Fruit fly (Drosophila melanogaster): ENCODE data around the gene CG15646.
A peak's percentile ranks its signal among the peaks of the same experiment; 100 is the strongest.

The CG15646 gene

dm6 chrX:15648180-15648579, 22.6 kb downstream of the CG15646 start (continued):
- peak; percentile 66; the same call in 2 of the 3 replicates for TF ChIP-seq hb (GFP tag; IDR thresholded peaks at IDR 0.05; ENCODE audit: partially characterized antibody)

- no peak for TF ChIP-seq da (GFP tag; optimal IDR thresholded peaks at IDR 0.05)
- TF ChIP-seq CoRest (tag; optimal IDR thresholded peaks at IDR 0.05) = no peak
- no peak for TF ChIP-seq Lpt (GFP tag; optimal IDR thresholded peaks at IDR 0.05)
- TF ChIP-seq CG7271 (tag; optimal IDR thresholded peaks at IDR 0.05) = peak; percentile 41
- peak in 1 of 2 experiments; percentile 99 for TF ChIP-seq tll (GFP tag; optimal IDR thresholded peaks at IDR 0.05)
- no peak for TF ChIP-seq CG33213 (GFP tag; optimal IDR thresholded peaks at IDR 0.05)
- no peak for TF ChIP-seq CG14050 (GFP tag; IDR thresholded peaks at IDR 0.05)
- no peak for TF ChIP-seq trh (GFP tag; optimal IDR thresholded peaks at IDR 0.05)
- peak; percentile 18 for TF ChIP-seq zen (tag; optimal IDR thresholded peaks at IDR 0.05)
- TF ChIP-seq sr (GFP tag; IDR thresholded peaks at IDR 0.05) = no peak
- TF ChIP-seq slou (GFP tag; optimal IDR thresholded peaks at IDR 0.05) = no peak
- TF ChIP-seq CG15479 (GFP tag; optimal IDR thresholded peaks at IDR 0.05) = peak; percentile 86
- no peak for TF ChIP-seq CG1024 (GFP tag; IDR thresholded peaks at IDR 0.05)
- TF ChIP-seq CG6272 (GFP tag; IDR thresholded peaks at IDR 0.05) = no peak
- no peak for TF ChIP-seq Oli (tag; optimal IDR thresholded peaks at IDR 0.05)
- no peak for TF ChIP-seq Bteb2 (GFP tag; optimal IDR thresholded peaks at IDR 0.05)
- peak; percentile 52 for TF ChIP-seq twi (tag; optimal IDR thresholded peaks at IDR 0.05)
- peak; percentile 92 for TF ChIP-seq cad (GFP tag; optimal IDR thresholded peaks at IDR 0.05)
- no peak for TF ChIP-seq CG15269 (tag; optimal IDR thresholded peaks at IDR 0.05)
- TF ChIP-seq CG30403 (GFP tag; optimal IDR thresholded peaks at IDR 0.05) = no peak
- no peak for TF ChIP-seq crol (GFP tag; IDR thresholded peaks at IDR 0.05)
- no peak for TF ChIP-seq CG11085 (GFP tag; IDR thresholded peaks at IDR 0.05)
- no peak for TF ChIP-seq Lim3 (GFP tag; IDR thresholded peaks at IDR 0.05)
- no peak for TF ChIP-seq NfI (GFP tag; optimal IDR thresholded peaks at IDR 0.05)
- no peak for TF ChIP-seq CG15696 (tag; optimal IDR thresholded peaks at IDR 0.05)
- no peak for TF ChIP-seq D19B (GFP tag; optimal IDR thresholded peaks at IDR 0.05)
- no peak for TF ChIP-seq onecut (GFP tag; IDR thresholded peaks at IDR 0.05)
- no peak for TF ChIP-seq CG8089 (GFP tag; optimal IDR thresholded peaks at IDR 0.05)
- no peak for TF ChIP-seq emc (GFP tag; optimal IDR thresholded peaks at IDR 0.05)
- TF ChIP-seq Dip3 (GFP tag; optimal IDR thresholded peaks at IDR 0.05) = no peak
- TF ChIP-seq dati (GFP tag; IDR thresholded peaks at IDR 0.05) = no peak
- TF ChIP-seq ac (GFP tag; optimal IDR thresholded peaks at IDR 0.05) = no peak
Observed at dm6 chrX:15646792-15647191, 24.0 kb downstream of the CG15646 start.

- no peak for TF ChIP-seq dpn (GFP tag; optimal IDR thresholded peaks at IDR 0.05)
- TF ChIP-seq Scr (GFP tag; IDR thresholded peaks at IDR 0.05; ENCODE audit: partially characterized antibody) = no peak
- TF ChIP-seq CG7987 (GFP tag; optimal IDR thresholded peaks at IDR 0.05) = no peak
- no peak for TF ChIP-seq cato (GFP tag; optimal IDR thresholded peaks at IDR 0.05; ENCODE audit: borderline replicate concordance)
- no peak for TF ChIP-seq CG16779 (GFP tag; IDR thresholded peaks at IDR 0.05)
- TF ChIP-seq CG7786 (GFP tag; optimal IDR thresholded peaks at IDR 0.05) = no peak
- no peak for TF ChIP-seq Vsx1 (GFP tag; optimal IDR thresholded peaks at IDR 0.05)
- no peak for TF ChIP-seq luna (GFP tag; optimal IDR thresholded peaks at IDR 0.05)
- no peak for TF ChIP-seq lola (GFP tag; optimal IDR thresholded peaks at IDR 0.05)
- no peak for TF ChIP-seq Lpt (GFP tag; optimal IDR thresholded peaks at IDR 0.05)
- no peak for TF ChIP-seq bigmax (GFP tag; optimal IDR thresholded peaks at IDR 0.05)
- no peak for TF ChIP-seq exex (tag; optimal IDR thresholded peaks at IDR 0.05)
- no peak for TF ChIP-seq BEAF-32 (GFP tag; optimal IDR thresholded peaks at IDR 0.05)
- no peak for TF ChIP-seq vvl (GFP tag; IDR thresholded peaks at IDR 0.05)
- no peak for TF ChIP-seq sim (GFP tag; IDR thresholded peaks at IDR 0.05)
- no peak for TF ChIP-seq Med (GFP tag)
Observed at dm6 chrX:15643922-15644321, 26.9 kb downstream of the CG15646 start, which contains the start of gene CG8117. Gene CG8117, plus strand, starts transcription at chrX:15644222.

Measured in whole organism, embryonic.